Worm (Caenorhabditis elegans) whole organism, L2 larva: ENCODE measurements around the gene F35D2.2.

Source experiments
- C34F6.9 ChIP-seq: fragments of 150-350 bp; optimal IDR thresholded peaks from 2 replicates; lab custom pipeline; 2014; ENCODE audit warnings: missing biosample characterization, missing genetic modification characterization
- R02D3.7 ChIP-seq: fragments of 150-350 bp; optimal IDR thresholded peaks from 2 replicates; lab custom pipeline; 2014; ENCODE audit warnings: missing biosample characterization, missing genetic modification characterization
- ama-1 ChIP-seq: fragments of 150-350 bp; optimal IDR thresholded peaks from 2 replicates; lab custom pipeline; 2018; ENCODE audit warnings: inconsistent platforms
- ceh-82 ChIP-seq: fragments of 150-350 bp; optimal IDR thresholded peaks from 2 replicates; lab custom pipeline; 2014; ENCODE audit warnings: missing biosample characterization, missing genetic modification characterization
- crh-2 ChIP-seq: sonication (generic microtip); optimal IDR thresholded peaks from 2 replicates; lab custom pipeline; 2017; ENCODE audit warnings: missing biosample characterization, missing genetic modification characterization
- elt-3 ChIP-seq: sonication (generic microtip); optimal IDR thresholded peaks from 2 replicates; lab custom pipeline; 2017; ENCODE audit warnings: missing biosample characterization, missing genetic modification characterization
- lin-11 ChIP-seq: fragments of 150-350 bp; sonication (generic microtip); optimal IDR thresholded peaks from 2 replicates; lab custom pipeline; 2014; ENCODE audit warnings: missing biosample characterization, missing genetic modification characterization, inconsistent platforms, mixed read lengths
- nhr-237 ChIP-seq: fragments of 150-350 bp; optimal IDR thresholded peaks from 2 replicates; lab custom pipeline; 2014; ENCODE audit warnings: missing biosample characterization, missing genetic modification characterization
- nhr-25 ChIP-seq: fragments of 150-350 bp; sonication (generic microtip); optimal IDR thresholded peaks from 3 replicates; lab custom pipeline; 2014; ENCODE audit warnings: missing biosample characterization, missing genetic modification characterization
- nhr-77 ChIP-seq: fragments of 150-350 bp; optimal IDR thresholded peaks from 2 replicates; lab custom pipeline; 2014; ENCODE audit warnings: missing biosample characterization, missing genetic modification characterization
- sma-9 ChIP-seq, 2 experiments: fragments of 150-350 bp in 1 of 2; sonication (generic microtip) in 1 of 2; optimal IDR thresholded peaks; 2 replicates each; lab custom pipeline; 2014 to 2016; ENCODE audit warnings: missing genetic modification characterization in 2 of 2, mild to moderate bottlenecking in 1 of 2, missing biosample characterization in 1 of 2, missing compliant biosample characterization in 1 of 2, missing genetic modification reagents in 1 of 2, moderate library complexity in 1 of 2
- snpc-4 ChIP-seq: fragments of 150-350 bp; optimal IDR thresholded peaks from 2 replicates; lab custom pipeline; 2014; ENCODE audit warnings: missing biosample characterization, missing genetic modification characterization
- ztf-11 ChIP-seq: sonication (generic microtip); optimal IDR thresholded peaks from 2 replicates; lab custom pipeline; 2017; ENCODE audit warnings: missing biosample characterization, missing genetic modification characterization

DNA sequence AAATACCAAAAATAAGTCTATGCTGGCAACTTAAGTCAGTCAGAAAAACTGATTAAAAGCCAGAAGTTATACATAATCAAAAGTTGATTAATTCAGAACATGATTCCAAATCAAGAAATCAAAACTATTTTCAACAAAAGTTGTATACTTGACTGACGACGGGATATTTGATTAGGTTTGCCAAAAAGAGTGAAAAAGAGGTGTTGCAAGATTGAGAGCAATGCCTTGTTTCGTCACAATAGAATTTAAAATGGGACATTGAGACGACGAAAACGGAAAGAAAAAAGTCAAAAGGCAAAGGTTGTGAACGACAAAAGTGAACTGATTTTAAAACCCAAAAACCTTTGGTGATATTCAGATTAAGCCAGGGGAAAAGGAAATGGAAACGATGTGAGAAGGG, 15.4 kb upstream of the F35D2.2 start:
- TF ChIP-seq snpc-4 (tag; lab: Kevin White, UChicago) (no peak), nhr-25 (tag; lab: Kevin White, UChicago) (no peak), crh-2 (tag; lab: Kevin White, UChicago) (no peak), nhr-77 (no peak), sma-9 (GFP tag; optimal IDR thresholded peaks at IDR 0.05; lab: Kevin White, UChicago) (no peak), sma-9 (tag; optimal IDR thresholded peaks at IDR 0.05; lab: Kevin White, UChicago) (no peak), ztf-11 (no peak), R02D3.7 (tag; lab: Kevin White, UChicago) (no peak), ceh-82 (no peak), C34F6.9 (tag; lab: Kevin White, UChicago) (no peak), lin-11 (tag; lab: Kevin White, UChicago) (no peak), elt-3 (no peak), ama-1 (lab: Kevin White, UChicago) (no peak), nhr-237 (tag; lab: Kevin White, UChicago) (no peak)
